Fruit fly (Drosophila melanogaster): ENCODE data around the gene Culd.

Gene Culd

DNA sequence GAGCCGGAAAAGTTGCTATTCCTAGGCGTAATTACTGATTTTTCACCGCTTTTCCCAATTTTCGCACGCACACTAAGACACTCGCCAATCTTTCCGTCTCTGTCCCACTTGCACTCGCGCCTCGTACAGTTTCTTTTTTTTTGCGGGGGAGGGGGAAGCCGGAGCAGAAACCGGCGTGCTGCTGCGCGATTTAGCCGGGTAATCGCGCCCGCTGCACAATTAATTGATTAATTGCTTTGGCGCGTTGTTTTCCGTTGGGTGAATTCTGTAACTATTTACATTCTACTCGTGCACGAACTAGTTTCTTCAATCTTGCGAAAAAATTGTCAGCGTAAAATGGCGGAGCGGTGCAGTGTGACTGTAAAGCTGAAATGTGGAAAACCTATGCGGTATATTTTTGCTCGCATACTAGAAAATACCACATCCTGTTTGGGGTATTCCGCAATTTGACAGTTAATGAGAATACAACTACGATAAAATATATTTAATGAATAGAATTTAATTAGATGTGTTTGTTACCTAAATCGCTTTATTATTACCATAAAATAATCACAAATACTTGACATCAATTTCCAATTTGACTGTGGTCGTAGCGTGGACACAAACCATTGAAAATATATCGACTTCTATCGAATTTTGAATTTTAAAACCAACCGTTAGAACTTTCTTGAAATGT, 40.8 kb downstream of the Culd start, which contains the start of gene Cpsf6 (continued):
- TF ChIP-seq CG9797 (GFP tag; optimal IDR thresholded peaks at IDR 0.05), result peak; percentile 84
- TF ChIP-seq Sry-β (GFP tag; optimal IDR thresholded peaks at IDR 0.05), result no peak
- 0 out of 4 replicates have a peak, but pooled peaks have one; percentile 46 for TF ChIP-seq Dll (GFP tag; IDR thresholded peaks at IDR 0.05; ENCODE audit: partially characterized antibody)
- TF ChIP-seq sens-2 (GFP tag; IDR thresholded peaks at IDR 0.05), result peak; percentile 68
- no peak for TF ChIP-seq shn (GFP tag; optimal IDR thresholded peaks at IDR 0.05)
- TF ChIP-seq CG12236 (GFP tag; optimal IDR thresholded peaks at IDR 0.05), result no peak
- peak; percentile 56 for TF ChIP-seq CG7928 (GFP tag; optimal IDR thresholded peaks at IDR 0.05)
- TF ChIP-seq ftz-f1 (GFP tag; optimal IDR thresholded peaks at IDR 0.05), result no peak
- no peak for TF ChIP-seq Hr39 (optimal IDR thresholded peaks at IDR 0.05)
- TF ChIP-seq CG11504 (tag; optimal IDR thresholded peaks at IDR 0.05), result peak; percentile 71
- TF ChIP-seq CG12391 (tag; optimal IDR thresholded peaks at IDR 0.05), result peak; percentile 87
- no peak for TF ChIP-seq Side (GFP tag; optimal IDR thresholded peaks at IDR 0.05)
- TF ChIP-seq CG2116 (GFP tag; optimal IDR thresholded peaks at IDR 0.05), result peak; percentile 82
- TF ChIP-seq CG6683 (GFP tag; optimal IDR thresholded peaks at IDR 0.05), result no peak
- peak; percentile 38 for TF ChIP-seq CG18599 (GFP tag; optimal IDR thresholded peaks at IDR 0.05)
- no peak for TF ChIP-seq fd64A (GFP tag; optimal IDR thresholded peaks at IDR 0.05)
- TF ChIP-seq CG10274 (GFP tag; optimal IDR thresholded peaks at IDR 0.05), result no peak
- peak; percentile 72 for TF ChIP-seq CG32532 (GFP tag; IDR thresholded peaks at IDR 0.05)
- no peak for TF ChIP-seq CG43689 (GFP tag; IDR thresholded peaks at IDR 0.05)
- peak; percentile 35 for TF ChIP-seq Sox100B (GFP tag; optimal IDR thresholded peaks at IDR 0.05)
- no peak for TF ChIP-seq CG3726 (GFP tag; IDR thresholded peaks at IDR 0.05)
- no peak for TF ChIP-seq Dfd (GFP tag; optimal IDR thresholded peaks at IDR 0.05)
- TF ChIP-seq CG1233 (GFP tag; optimal IDR thresholded peaks at IDR 0.05), result peak; percentile 33
- no peak for TF ChIP-seq cad (GFP tag; optimal IDR thresholded peaks at IDR 0.05)
- TF ChIP-seq lab (GFP tag; optimal IDR thresholded peaks at IDR 0.05), result peak; percentile 63
- TF ChIP-seq Sox102F (GFP tag; optimal IDR thresholded peaks at IDR 0.05), result peak; percentile 76
- no peak for TF ChIP-seq CG7786 (GFP tag; optimal IDR thresholded peaks at IDR 0.05)
- no peak for TF ChIP-seq NK7.1 (GFP tag; optimal IDR thresholded peaks at IDR 0.05)
- peak; percentile 24 for TF ChIP-seq CG31388 (GFP tag; optimal IDR thresholded peaks at IDR 0.05)
- no peak for TF ChIP-seq BtbVII (GFP tag; optimal IDR thresholded peaks at IDR 0.05)
- peak; percentile 63 for TF ChIP-seq CG10209 (GFP tag; optimal IDR thresholded peaks at IDR 0.05)
- peak; percentile 49 for TF ChIP-seq dm (GFP tag; optimal IDR thresholded peaks at IDR 0.05)
- TF ChIP-seq CG13296 (GFP tag; optimal IDR thresholded peaks at IDR 0.05), result peak; percentile 57
- peak; percentile 63 for TF ChIP-seq tin (GFP tag; optimal IDR thresholded peaks at IDR 0.05)
- peak; percentile 94 for TF ChIP-seq Myb (GFP tag; optimal IDR thresholded peaks at IDR 0.05)
- TF ChIP-seq CrebB (tag; optimal IDR thresholded peaks at IDR 0.05), result no peak
- no peak for TF ChIP-seq p53 (GFP tag; optimal IDR thresholded peaks at IDR 0.05)
- TF ChIP-seq trem (tag; optimal IDR thresholded peaks at IDR 0.05), result peak; percentile 87
- no peak for TF ChIP-seq GATAe (GFP tag; conservative IDR thresholded peaks at IDR 0.05)
- TF ChIP-seq CG3838 (GFP tag; optimal IDR thresholded peaks at IDR 0.05), result peak; percentile 46
- TF ChIP-seq CG13894 (tag; optimal IDR thresholded peaks at IDR 0.05), result no peak
- TF ChIP-seq chif (GFP tag; optimal IDR thresholded peaks at IDR 0.05), result peak in 1 of 2 experiments; percentile 17
- no peak for TF ChIP-seq Asciz (GFP tag; optimal IDR thresholded peaks at IDR 0.05)
- TF ChIP-seq CG18476 (GFP tag; optimal IDR thresholded peaks at IDR 0.05), result peak; percentile 64
- no peak; the same call in 2 of the 3 replicates for TF ChIP-seq Mrtf (GFP tag; IDR thresholded peaks at IDR 0.05)
- TF ChIP-seq unc-4 (GFP tag; IDR thresholded peaks at IDR 0.05; ENCODE audit: partially characterized antibody), result peak; percentile 29; the same call in 1 of the 2 replicates
- TF ChIP-seq CG8089 (GFP tag; optimal IDR thresholded peaks at IDR 0.05), result peak; percentile 25
- TF ChIP-seq sisA (GFP tag; IDR thresholded peaks at IDR 0.05), result peak; percentile 23; the same call in 1 of the 2 replicates
- peak; percentile 52 for TF ChIP-seq fd96Cb (tag; optimal IDR thresholded peaks at IDR 0.05)
- TF ChIP-seq CG4424 (GFP tag; optimal IDR thresholded peaks at IDR 0.05), result peak; percentile 60

All from whole organism, embryonic.